Worm (Caenorhabditis elegans) whole organism, L3 larva: ENCODE data around the gene elo-1.

Experiments
- elt-1 ChIP-seq: fragments of 150-350 bp; optimal IDR thresholded peaks from 2 replicates; lab custom pipeline; 2014; ENCODE audit warnings: missing biosample characterization, missing genetic modification characterization
- nfya-1 ChIP-seq: sonication (generic microtip); optimal IDR thresholded peaks from 2 replicates; lab custom pipeline; 2017; ENCODE audit warnings: missing genetic modification characterization, mild to moderate bottlenecking, missing compliant biosample characterization, antibody characterized with exemption, moderate library complexity; ENCODE audit not compliant: insufficient read depth
- nhr-237 ChIP-seq: fragments of 150-350 bp; optimal IDR thresholded peaks from 2 replicates; lab custom pipeline; 2014; ENCODE audit warnings: missing biosample characterization, missing genetic modification characterization

DNA sequence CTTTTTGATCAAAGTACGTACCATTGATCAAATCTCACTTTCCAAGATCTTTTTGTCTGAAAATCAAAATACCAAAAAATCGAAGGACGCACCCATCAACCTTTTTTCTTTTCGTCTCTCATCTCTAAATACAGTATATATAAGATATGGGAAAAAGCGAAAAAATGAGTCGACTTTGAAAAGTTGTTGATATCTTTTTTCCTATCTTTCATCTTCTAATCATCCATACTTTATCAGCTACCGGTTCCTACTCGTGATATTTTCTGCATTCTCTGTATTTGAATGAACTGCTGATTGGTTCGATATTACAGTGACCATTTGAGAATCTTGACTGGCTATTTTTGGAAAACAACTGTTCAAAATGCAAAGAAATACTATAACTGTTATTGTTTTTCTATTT, 9.3 kb upstream of the elo-1 start, which contains the start of gene C33A12.19:
- TF ChIP-seq elt-1 (tag; lab: Kevin White, UChicago) (no peak), nhr-237 (no peak), nfya-1 (tag; lab: Kevin White, UChicago) (peak; percentile 34)
